Fruit fly (Drosophila melanogaster) whole organism, wandering third instar larva: ENCODE data around the gene Pgant5.

Source experiments
- Rel ChIP-seq, 2 experiments: fragments of 200-800 bp; sonication (Bioruptor generic) in 1 of 2; optimal IDR thresholded peaks; 2 replicates in 1 of 2; 3 replicates in 1 of 2; lab custom pipeline; 2016 to 2019; ENCODE audit warnings: mild to moderate bottlenecking in 2 of 2, missing biosample characterization in 2 of 2, missing genetic modification characterization in 2 of 2, moderate library complexity in 1 of 2
- pan ChIP-seq: fragments of >200 bp; optimal IDR thresholded peaks from 2 replicates; lab custom pipeline; 2017
- psq ChIP-seq: fragments of 200-800 bp; sonication (Bioruptor generic); optimal IDR thresholded peaks from 3 replicates; lab custom pipeline; 2017; ENCODE audit warnings: missing biosample characterization, mild to moderate bottlenecking, missing genetic modification characterization, moderate library complexity

DNA sequence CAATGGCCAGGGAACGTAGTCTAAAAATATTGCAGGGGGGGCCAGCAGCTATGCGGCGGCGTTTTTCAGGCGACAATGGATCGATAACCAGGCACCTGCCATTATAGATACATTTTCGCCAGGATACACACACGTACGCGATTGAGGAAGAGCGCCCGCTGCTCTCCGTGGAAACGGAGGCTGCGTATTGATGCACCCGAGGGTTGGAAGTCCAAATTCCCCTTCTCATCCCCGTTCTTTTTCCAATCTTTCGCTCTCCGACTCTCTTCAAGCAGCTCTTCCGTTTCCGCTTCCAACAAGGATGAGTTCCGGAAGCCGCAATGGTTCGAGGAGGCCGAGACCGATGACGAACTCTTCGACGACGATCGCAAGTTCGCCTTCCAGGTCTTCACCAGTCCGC, 3.4 kb upstream of the Pgant5 start:
- TF ChIP-seq psq (GFP tag; lab: Kevin White, UChicago) (no peak), Rel (GFP tag; optimal IDR thresholded peaks at IDR 0.05; lab: Kevin White, UChicago) (no peak), Rel (tag; optimal IDR thresholded peaks at IDR 0.05; lab: Kevin White, UChicago) (no peak), pan (no peak)
